Worm (Caenorhabditis elegans): ENCODE data around the gene cubn-1.

Gene cubn-1

ce11 chrV:12624371-12624770, 13.2 kb downstream of the cubn-1 start, which contains the start of gene F56H9.9:
F56H9.9 (minus strand) TSS chrV:12624471.
- TF ChIP-seq unc-130 (tag; optimal IDR thresholded peaks at IDR 0.05) (no peak), jun-1 (tag; optimal IDR thresholded peaks at IDR 0.05) (no peak), irx-1 (tag; optimal IDR thresholded peaks at IDR 0.05) (no peak), dpl-1 (GFP tag; optimal IDR thresholded peaks at IDR 0.05) (no peak), elt-2 (tag; optimal IDR thresholded peaks at IDR 0.05) (no peak), lin-13 (GFP tag; optimal IDR thresholded peaks at IDR 0.05) (no peak), snu-23 (GFP tag; optimal IDR thresholded peaks at IDR 0.05) (no peak), nhr-71 (tag; optimal IDR thresholded peaks at IDR 0.05) (no peak), mef-2 (tag; optimal IDR thresholded peaks at IDR 0.05) (no peak)

DNA sequence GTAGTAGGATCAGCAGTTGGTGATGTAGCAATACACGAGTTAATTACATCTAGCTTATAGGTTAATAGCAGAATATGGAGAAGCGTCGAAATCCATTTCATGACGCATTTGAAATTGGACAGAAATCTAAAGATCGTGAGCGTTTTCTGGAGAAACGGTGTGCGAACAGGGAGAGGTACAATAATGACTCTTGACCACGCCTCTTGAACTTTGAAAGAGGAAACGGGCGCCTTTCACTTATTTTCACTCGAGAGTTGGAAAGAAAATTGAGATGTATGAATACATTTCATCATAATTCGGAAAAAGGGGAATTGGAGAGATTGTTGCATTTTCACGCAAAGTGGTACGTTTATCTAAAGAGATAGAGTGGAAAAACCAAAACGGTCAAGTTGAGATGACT, 18.6 kb downstream of the cubn-1 start, which contains the start of gene F56H9.6:
Gene F56H9.6 (minus strand): TSS at position 101 of the 400 bp plus-strand sequence.
- TF ChIP-seq ceh-90 (tag; optimal IDR thresholded peaks at IDR 0.05) (no peak), dsc-1 (tag; optimal IDR thresholded peaks at IDR 0.05) (no peak), ces-1 (GFP tag; optimal IDR thresholded peaks at IDR 0.05) (no peak), aly-2 (tag; optimal IDR thresholded peaks at IDR 0.05) (no peak), blmp-1 (tag; optimal IDR thresholded peaks at IDR 0.05) (peak; percentile 31), jun-1 (tag; optimal IDR thresholded peaks at IDR 0.05) (no peak)

ce11 chrV:12632048-12632447, 20.9 kb downstream of the cubn-1 start, which contains the start of gene srx-113:
srx-113 (minus strand) TSS chrV:12632148.
- TF ChIP-seq nhr-12 (tag; optimal IDR thresholded peaks at IDR 0.05): no peak
- TF ChIP-seq C34B4.2 (tag; optimal IDR thresholded peaks at IDR 0.05): no peak
- TF ChIP-seq pax-3 (tag; optimal IDR thresholded peaks at IDR 0.05): peak; percentile 14

DNA sequence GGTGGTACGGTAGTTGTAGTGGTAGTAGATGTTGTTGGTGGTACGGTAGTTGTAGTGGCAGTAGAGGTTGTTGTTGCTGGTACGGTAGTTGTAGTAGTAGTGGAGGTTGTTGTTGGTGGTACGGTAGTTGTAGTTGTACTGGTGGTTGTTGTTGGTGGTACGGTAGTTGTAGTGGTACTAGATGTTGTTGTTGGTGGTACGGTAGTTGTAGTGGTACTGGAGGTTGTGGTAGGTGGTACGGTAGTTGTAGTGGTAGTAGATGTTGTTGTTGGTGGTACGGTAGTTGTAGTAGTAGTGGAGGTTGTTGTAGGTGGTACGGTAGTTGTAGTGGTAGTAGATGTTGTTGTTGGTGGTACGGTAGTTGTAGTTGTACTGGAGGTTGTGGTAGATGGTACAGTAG, 21.9 kb downstream of the cubn-1 start:
- no peak for TF ChIP-seq xbp-1 (tag; optimal IDR thresholded peaks at IDR 0.05)
- no peak for TF ChIP-seq sup-37 (GFP tag; optimal IDR thresholded peaks at IDR 0.05)

DNA sequence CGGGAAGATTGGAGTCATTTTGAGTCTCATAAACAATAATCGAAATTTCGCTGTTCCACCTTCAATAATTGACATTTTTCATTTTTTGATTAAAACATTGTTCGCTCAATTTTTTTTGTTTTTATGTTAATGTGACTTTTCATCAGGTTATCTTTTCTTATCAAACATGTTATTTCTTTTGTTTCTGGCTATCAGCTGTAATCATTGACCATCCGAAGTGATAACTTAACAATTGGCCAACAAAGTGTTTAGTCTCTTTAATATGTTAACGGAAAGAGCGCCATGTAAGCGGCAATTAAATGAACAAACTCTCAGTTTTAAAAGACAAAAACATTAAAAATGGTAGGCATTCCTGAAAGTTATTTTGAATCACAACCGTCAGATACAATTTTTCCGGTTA, 22.9 kb downstream of the cubn-1 start:
- TF ChIP-seq aly-2 (tag; optimal IDR thresholded peaks at IDR 0.05) (no peak), elt-2 (tag; optimal IDR thresholded peaks at IDR 0.05) (peak; percentile 85), lin-35 (GFP tag; optimal IDR thresholded peaks at IDR 0.05) (peak in 1 of 2 experiments; percentile 22), nhr-12 (tag; optimal IDR thresholded peaks at IDR 0.05) (no peak)

- no peak for TF ChIP-seq mdl-1 (tag; optimal IDR thresholded peaks at IDR 0.05)
- TF ChIP-seq efl-1 (optimal IDR thresholded peaks at IDR 0.05): no peak
- peak in 1 of 2 experiments; percentile 80 for TF ChIP-seq efl-1 (GFP tag; optimal IDR thresholded peaks at IDR 0.05 in 1 of 2)
- TF ChIP-seq nhr-19 (GFP tag; conservative IDR thresholded peaks at IDR 0.05): peak; percentile 49
- TF ChIP-seq mep-1 (tag; optimal IDR thresholded peaks at IDR 0.05): no peak
- peak; percentile 20 for TF ChIP-seq rnt-1 (tag; optimal IDR thresholded peaks at IDR 0.05)
Measured at ce11 chrV:12634746-12635145, 23.6 kb downstream of the cubn-1 start.

- TF ChIP-seq lsy-2 (tag; optimal IDR thresholded peaks at IDR 0.05) (peak; percentile 66 to 69), ces-1 (GFP tag; optimal IDR thresholded peaks at IDR 0.05) (no peak), lin-39 (tag; optimal IDR thresholded peaks at IDR 0.05) (no peak), unc-62 (GFP tag; optimal IDR thresholded peaks at IDR 0.05) (no peak), fkh-10 (GFP tag; optimal IDR thresholded peaks at IDR 0.05) (no peak), ceh-8 (GFP tag; optimal IDR thresholded peaks at IDR 0.05) (no peak), sox-4 (tag; optimal IDR thresholded peaks at IDR 0.05) (no peak), C34B4.2 (tag; optimal IDR thresholded peaks at IDR 0.05) (no peak), egl-27 (tag; optimal IDR thresholded peaks at IDR 0.05) (no peak), blmp-1 (tag; optimal IDR thresholded peaks at IDR 0.05) (peak; percentile 70), pag-3 (tag; optimal IDR thresholded peaks at IDR 0.05; ENCODE audit: borderline replicate concordance, insufficient read depth) (no peak), skn-1 (tag; optimal IDR thresholded peaks at IDR 0.05) (peak; percentile 58), vab-15 (tag; optimal IDR thresholded peaks at IDR 0.05) (no peak), nhr-71 (tag; optimal IDR thresholded peaks at IDR 0.05) (peak; percentile 91), alr-1 (tag; optimal IDR thresholded peaks at IDR 0.05; ENCODE audit: borderline replicate concordance) (no peak), lin-35 (GFP tag; optimal IDR thresholded peaks at IDR 0.05) (peak; percentile 7 to 84), ceh-90 (tag; optimal IDR thresholded peaks at IDR 0.05) (no peak), sptf-1 (tag; optimal IDR thresholded peaks at IDR 0.05) (no peak), unc-86 (tag; optimal IDR thresholded peaks at IDR 0.05) (no peak), grh-1 (GFP tag; IDR thresholded peaks at IDR 0.05) (peak; percentile 87), ets-5 (GFP tag; IDR thresholded peaks at IDR 0.05) (no peak)
Measured at ce11 chrV:12635218-12635617, 24.1 kb downstream of the cubn-1 start.
